Fruit fly (Drosophila melanogaster): ENCODE results near the gene CG13310.

CG13310 gene

DNA sequence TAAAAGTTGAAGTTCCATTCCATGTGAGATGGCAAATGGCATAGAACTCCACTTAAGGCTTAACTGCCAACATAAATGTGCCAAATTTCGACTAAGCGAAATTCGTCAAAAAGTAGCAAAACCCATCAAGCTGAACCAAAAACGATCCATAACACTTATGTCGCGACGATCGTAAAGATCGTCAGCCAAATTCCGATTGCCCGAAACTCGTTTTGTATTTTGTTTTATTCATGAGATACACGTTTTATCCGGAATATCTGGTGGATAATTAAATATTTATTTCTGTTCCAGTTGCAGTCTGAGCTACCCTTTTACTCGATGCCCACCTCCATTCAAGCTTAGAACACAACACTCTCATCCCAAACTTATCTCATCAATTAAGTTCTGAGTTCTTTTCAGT, 30.6 kb upstream of the CG13310 start:
- no peak for TF ChIP-seq psq (optimal IDR thresholded peaks at IDR 0.05)
- no peak for TF ChIP-seq insv (optimal IDR thresholded peaks at IDR 0.05)
- no peak for TF ChIP-seq ttk (optimal IDR thresholded peaks at IDR 0.05)
- TF ChIP-seq Sin3A (optimal IDR thresholded peaks at IDR 0.05), result no peak
- TF ChIP-seq Myc (optimal IDR thresholded peaks at IDR 0.05), result no peak
- no peak for TF ChIP-seq h (optimal IDR thresholded peaks at IDR 0.05)

- TF ChIP-seq psq (optimal IDR thresholded peaks at IDR 0.05) (no peak), Sin3A (optimal IDR thresholded peaks at IDR 0.05) (no peak), h (optimal IDR thresholded peaks at IDR 0.05) (no peak), Myc (optimal IDR thresholded peaks at IDR 0.05) (no peak), insv (optimal IDR thresholded peaks at IDR 0.05) (no peak), ttk (optimal IDR thresholded peaks at IDR 0.05) (no peak)
Measured at dm6 chr3L:8830017-8830702, 29.8 kb upstream of the CG13310 start.

DNA sequence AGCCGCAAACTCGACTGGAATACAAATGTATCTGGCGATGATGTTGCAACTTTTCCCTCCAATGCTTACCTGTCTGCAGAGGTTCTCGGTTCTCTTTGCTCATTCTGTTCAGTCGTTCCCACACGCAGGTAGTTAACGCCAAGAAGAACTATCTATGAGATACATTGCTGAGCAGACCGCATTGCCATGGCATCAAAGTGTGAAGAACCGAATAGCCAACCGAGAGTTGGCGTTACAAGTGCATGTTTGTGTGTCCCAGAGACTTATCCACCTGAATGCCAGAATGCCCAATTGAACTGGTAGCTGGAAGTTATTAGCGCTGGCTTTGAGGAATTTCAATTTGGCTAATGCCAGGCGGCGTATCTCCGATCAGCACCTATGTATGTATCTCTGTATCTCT, 29.2 kb upstream of the CG13310 start:
- TF ChIP-seq Sin3A (optimal IDR thresholded peaks at IDR 0.05) (no peak), ttk (optimal IDR thresholded peaks at IDR 0.05) (no peak), h (optimal IDR thresholded peaks at IDR 0.05) (no peak), insv (optimal IDR thresholded peaks at IDR 0.05) (no peak)

DNA sequence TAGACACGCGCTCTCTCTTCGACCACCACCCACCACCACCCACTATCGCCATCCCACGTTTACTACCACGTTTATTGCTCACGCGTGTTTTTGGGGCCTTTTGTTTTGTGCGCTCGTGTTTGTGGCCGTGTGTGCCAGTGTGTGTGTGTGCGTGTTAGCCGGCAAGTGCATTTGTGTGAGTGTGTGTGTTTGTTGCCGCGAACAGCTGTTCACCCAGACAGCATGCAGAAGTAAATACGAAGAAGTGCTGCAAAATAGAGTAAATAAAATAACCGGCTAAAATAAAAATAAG, 27.5 kb upstream of the CG13310 start:
- TF ChIP-seq h (optimal IDR thresholded peaks at IDR 0.05), result no peak
- TF ChIP-seq Sin3A (optimal IDR thresholded peaks at IDR 0.05), result no peak
- no peak for TF ChIP-seq psq (optimal IDR thresholded peaks at IDR 0.05)
- TF ChIP-seq ttk (optimal IDR thresholded peaks at IDR 0.05), result no peak
- TF ChIP-seq Myc (optimal IDR thresholded peaks at IDR 0.05), result no peak
- TF ChIP-seq insv (optimal IDR thresholded peaks at IDR 0.05), result no peak

DNA sequence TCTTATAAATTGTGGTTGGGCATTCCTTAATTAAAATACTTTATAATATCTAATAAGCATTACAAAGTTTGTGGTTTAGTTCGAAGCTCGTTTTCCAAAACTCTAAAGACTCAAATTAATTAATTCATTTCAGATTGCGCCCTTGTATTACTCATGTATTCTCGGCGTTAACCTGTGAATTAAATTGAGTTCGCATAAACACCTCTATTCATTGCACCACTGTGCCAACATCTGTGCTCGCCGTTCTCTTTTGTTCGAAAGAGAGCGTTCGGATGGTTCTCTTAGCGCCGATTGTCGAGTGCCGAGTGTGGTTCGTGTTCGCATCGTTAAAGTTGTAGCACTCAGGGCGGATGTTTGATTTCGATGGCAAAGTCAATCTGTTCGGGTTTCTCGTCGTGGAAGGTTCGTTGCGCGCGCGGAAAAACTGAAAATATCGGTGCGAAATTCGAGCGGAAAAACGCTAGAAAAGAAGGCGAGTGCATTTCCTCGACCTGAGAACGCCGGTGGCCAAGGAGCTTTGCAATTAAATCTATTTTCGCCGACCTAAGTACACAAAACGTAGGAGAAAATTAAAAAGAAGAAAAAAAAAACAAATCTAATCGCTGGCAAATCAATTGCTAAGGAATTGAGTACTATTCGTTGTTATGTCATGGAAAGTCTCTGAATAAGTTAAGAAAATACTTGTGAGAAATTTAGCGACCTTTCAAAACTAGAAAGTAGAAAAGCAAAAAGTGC, 27.0 kb upstream of the CG13310 start, which contains the start of gene dally:
TSS of gene dally (plus strand) at position 373 of the 735 bp plus-strand sequence.
- TF ChIP-seq h (optimal IDR thresholded peaks at IDR 0.05), result no peak
- no peak for TF ChIP-seq Sin3A (optimal IDR thresholded peaks at IDR 0.05)
- TF ChIP-seq insv (optimal IDR thresholded peaks at IDR 0.05), result no peak
- no peak for TF ChIP-seq psq (optimal IDR thresholded peaks at IDR 0.05)
- no peak for TF ChIP-seq ttk (optimal IDR thresholded peaks at IDR 0.05)
- no peak for TF ChIP-seq Myc (optimal IDR thresholded peaks at IDR 0.05)

DNA sequence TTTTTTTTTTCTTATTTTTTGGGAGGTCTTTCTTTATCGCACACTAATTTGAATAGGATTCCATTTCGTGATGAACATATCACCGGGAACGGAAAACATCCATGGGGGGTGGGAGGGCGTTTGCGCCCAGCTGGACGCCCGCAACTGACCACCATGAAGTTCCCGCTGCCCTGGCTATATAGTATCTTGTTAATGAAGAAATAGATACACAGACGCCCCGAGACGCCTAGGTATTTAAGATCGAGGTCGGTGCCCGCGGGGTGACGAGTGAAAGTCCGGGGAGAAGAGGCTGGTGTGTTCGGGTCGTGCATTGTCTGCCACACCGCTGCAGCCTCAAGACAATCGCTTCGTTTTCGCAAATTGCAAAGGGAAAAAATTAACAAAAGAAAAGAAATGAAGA, 25.7 kb upstream of the CG13310 start:
- TF ChIP-seq h (optimal IDR thresholded peaks at IDR 0.05), result no peak
- no peak for TF ChIP-seq Sin3A (optimal IDR thresholded peaks at IDR 0.05)
- TF ChIP-seq ttk (optimal IDR thresholded peaks at IDR 0.05), result no peak
- no peak for TF ChIP-seq psq (optimal IDR thresholded peaks at IDR 0.05)
- TF ChIP-seq Myc (optimal IDR thresholded peaks at IDR 0.05), result no peak
- no peak for TF ChIP-seq insv (optimal IDR thresholded peaks at IDR 0.05)

- no peak for TF ChIP-seq insv (optimal IDR thresholded peaks at IDR 0.05)
- TF ChIP-seq ttk (optimal IDR thresholded peaks at IDR 0.05), result no peak
- TF ChIP-seq h (optimal IDR thresholded peaks at IDR 0.05), result no peak
- no peak for TF ChIP-seq Myc (optimal IDR thresholded peaks at IDR 0.05)
- no peak for TF ChIP-seq Sin3A (optimal IDR thresholded peaks at IDR 0.05)
- TF ChIP-seq psq (optimal IDR thresholded peaks at IDR 0.05), result no peak
Measured at dm6 chr3L:8825560-8825959, 25.2 kb upstream of the CG13310 start.

DNA sequence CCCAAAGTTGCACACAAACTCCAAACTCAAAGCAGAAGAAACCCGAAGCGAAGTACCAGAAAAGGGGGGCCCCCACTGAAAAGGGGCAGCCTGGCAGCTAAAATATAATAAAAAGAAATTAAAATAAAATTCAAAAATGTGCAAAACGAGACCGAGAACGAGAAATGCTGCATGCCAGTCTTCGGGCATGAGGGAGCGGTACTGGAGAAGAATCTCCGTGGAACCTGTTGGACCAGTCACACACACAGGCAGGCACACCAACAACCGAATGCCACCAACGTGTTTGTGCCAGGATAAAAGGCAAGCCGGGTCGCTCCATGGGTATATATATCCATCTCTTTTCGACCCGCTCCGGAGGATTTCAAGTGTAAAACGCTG, 24.7 kb upstream of the CG13310 start:
- no peak for TF ChIP-seq psq (optimal IDR thresholded peaks at IDR 0.05)
- no peak for TF ChIP-seq Myc (optimal IDR thresholded peaks at IDR 0.05)
- no peak for TF ChIP-seq Sin3A (optimal IDR thresholded peaks at IDR 0.05)
- TF ChIP-seq insv (optimal IDR thresholded peaks at IDR 0.05), result no peak

DNA sequence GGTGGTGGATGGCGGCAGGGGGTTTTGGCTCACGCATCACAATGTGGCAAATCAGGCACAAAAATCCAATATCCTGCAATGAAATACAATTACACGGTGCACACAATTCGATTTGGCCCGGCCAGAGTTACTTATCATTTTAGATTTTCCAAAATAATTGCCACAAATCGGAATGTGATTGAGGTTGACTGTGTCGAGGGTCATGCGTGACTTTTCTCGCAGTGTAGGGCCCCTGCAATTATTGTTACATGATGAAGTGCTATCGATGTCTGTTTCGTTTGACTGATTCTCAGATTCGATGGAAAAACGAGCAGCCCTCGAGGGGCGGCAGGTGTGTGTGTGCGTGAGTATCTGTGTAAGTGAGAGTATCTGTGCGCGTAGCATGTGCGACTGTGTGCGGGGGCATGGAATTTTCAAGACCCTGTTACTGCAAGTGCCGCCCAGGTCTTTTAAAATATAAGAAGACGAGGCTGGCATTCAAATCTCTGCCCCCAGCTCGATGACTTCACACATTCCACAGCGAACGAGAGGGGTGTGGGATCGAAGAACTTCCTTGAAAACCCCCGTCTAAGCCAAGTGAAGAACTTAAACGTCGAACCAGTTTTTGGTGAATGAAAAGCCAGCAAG, 24.2 kb upstream of the CG13310 start:
- no peak for TF ChIP-seq ttk (optimal IDR thresholded peaks at IDR 0.05)
- no peak for TF ChIP-seq Sin3A (optimal IDR thresholded peaks at IDR 0.05)
- no peak for TF ChIP-seq h (optimal IDR thresholded peaks at IDR 0.05)
- TF ChIP-seq Myc (optimal IDR thresholded peaks at IDR 0.05), result no peak
- no peak for TF ChIP-seq psq (optimal IDR thresholded peaks at IDR 0.05)
- TF ChIP-seq insv (optimal IDR thresholded peaks at IDR 0.05), result no peak

DNA sequence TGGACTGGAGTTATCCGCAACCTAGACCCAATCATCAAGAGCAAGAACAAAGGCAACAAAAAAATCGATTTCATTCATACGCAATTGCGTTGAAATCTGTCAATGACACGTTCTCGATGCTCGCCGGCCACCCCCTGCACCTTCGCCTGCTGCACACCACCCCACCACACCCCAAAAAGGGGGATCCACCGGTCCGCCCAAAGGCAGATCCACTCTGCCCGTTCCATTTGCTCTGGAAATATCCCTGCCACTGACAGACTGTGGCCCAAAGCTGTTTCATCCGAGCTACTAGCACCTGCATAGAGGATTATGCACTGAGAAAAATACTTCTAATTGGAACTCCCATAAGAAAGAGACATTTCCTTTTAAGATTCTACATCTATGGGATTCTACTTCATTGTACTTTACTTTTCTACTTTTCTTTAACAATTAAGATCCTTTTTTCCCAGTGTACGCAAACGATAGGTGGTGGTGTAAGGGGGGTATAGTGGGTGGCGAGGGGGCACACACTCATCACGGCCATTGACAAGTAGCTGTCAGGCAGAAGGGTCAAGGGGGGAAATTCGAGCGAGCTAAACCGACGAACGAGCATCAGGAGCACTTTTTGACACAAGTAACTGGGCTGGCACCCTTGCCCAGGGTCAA, 23.5 kb upstream of the CG13310 start:
- no peak for TF ChIP-seq Myc (optimal IDR thresholded peaks at IDR 0.05)
- no peak for TF ChIP-seq Sin3A (optimal IDR thresholded peaks at IDR 0.05)

- no peak for TF ChIP-seq insv (optimal IDR thresholded peaks at IDR 0.05)
- no peak for TF ChIP-seq psq (optimal IDR thresholded peaks at IDR 0.05)
- no peak for TF ChIP-seq h (optimal IDR thresholded peaks at IDR 0.05)
- no peak for TF ChIP-seq ttk (optimal IDR thresholded peaks at IDR 0.05)
- TF ChIP-seq Sin3A (optimal IDR thresholded peaks at IDR 0.05), result no peak
- TF ChIP-seq Myc (optimal IDR thresholded peaks at IDR 0.05), result no peak
Measured at dm6 chr3L:8822881-8823435, 22.6 kb upstream of the CG13310 start.

Measured in Kc167 (cell line).